Fruit fly (Drosophila melanogaster) whole organism, embryonic: ENCODE measurements around the gene CG3630.

ENCODE experiments used
- ATbp ChIP-seq: fragments of 200-800 bp; sonication (Bioruptor generic); optimal IDR thresholded peaks from 2 replicates; lab custom pipeline; 2017; ENCODE audit warnings: missing biosample characterization, mild to moderate bottlenecking, missing genetic modification characterization, missing genetic modification reagents
- Abd-B ChIP-seq: fragments of 200-800 bp; sonication (Bioruptor generic); optimal IDR thresholded peaks from 2 replicates; lab custom pipeline; 2018; ENCODE audit warnings: missing biosample characterization, mild to moderate bottlenecking, missing genetic modification characterization, moderate library complexity
- CG10565 ChIP-seq: fragments of 200-800 bp; sonication (Bioruptor generic); optimal IDR thresholded peaks from 3 replicates; lab custom pipeline; 2016; ENCODE audit warnings: missing biosample characterization, mild to moderate bottlenecking, missing genetic modification characterization
- CG10654 ChIP-seq: fragments of 200-800 bp; sonication (Bioruptor generic); optimal IDR thresholded peaks from 2 replicates; lab custom pipeline; 2016; ENCODE audit warnings: missing biosample characterization, missing genetic modification characterization
- CG11085 ChIP-seq: fragments of 200-800 bp; sonication (Bioruptor generic); IDR thresholded peaks from 2 replicates; pipeline ENCODE4 v1.3.6; 2022; ENCODE audit warnings: missing biosample characterization, missing genetic modification characterization
- CG12155 ChIP-seq: fragments of 200-800 bp; sonication (Bioruptor generic); optimal IDR thresholded peaks from 3 replicates; lab custom pipeline; 2016; ENCODE audit warnings: missing biosample characterization, missing genetic modification characterization
- CG14667 ChIP-seq: fragments of 200-800 bp; sonication (Bioruptor generic); IDR thresholded peaks from 2 replicates; pipeline ENCODE4 v1.3.6; 2022; ENCODE audit warnings: missing biosample characterization, missing genetic modification characterization
- CG15269 ChIP-seq: fragments of 200-800 bp; sonication (Bioruptor generic); optimal IDR thresholded peaks from 2 replicates; lab custom pipeline; 2018; ENCODE audit warnings: missing biosample characterization, mild to moderate bottlenecking, missing genetic modification characterization, moderate library complexity
- CG17568 ChIP-seq: fragments of 200-800 bp; sonication (Bioruptor generic); optimal IDR thresholded peaks from 2 replicates; lab custom pipeline; 2018; ENCODE audit warnings: missing biosample characterization, mild to moderate bottlenecking, missing genetic modification characterization, moderate library complexity
- CG30431 ChIP-seq: fragments of 200-800 bp; sonication (Bioruptor generic); optimal IDR thresholded peaks from 2 replicates; lab custom pipeline; 2017; ENCODE audit warnings: missing biosample characterization, missing genetic modification characterization
- CG3995 ChIP-seq: fragments of 200-800 bp; sonication (Bioruptor generic); optimal IDR thresholded peaks from 3 replicates; lab custom pipeline; 2016; ENCODE audit warnings: missing biosample characterization, missing genetic modification characterization
- CG4854 ChIP-seq: fragments of 200-800 bp; sonication (Bioruptor generic); optimal IDR thresholded peaks from 2 replicates; lab custom pipeline; 2016; ENCODE audit warnings: missing biosample characterization, missing genetic modification characterization, inconsistent platforms
- CG6765 ChIP-seq: fragments of 200-800 bp; sonication (Bioruptor generic); optimal IDR thresholded peaks from 3 replicates; lab custom pipeline; 2017; ENCODE audit warnings: missing biosample characterization, mild to moderate bottlenecking, missing genetic modification characterization
- CG6813 ChIP-seq: fragments of 200-800 bp; sonication (Bioruptor generic); optimal IDR thresholded peaks from 2 replicates; lab custom pipeline; 2017; ENCODE audit warnings: missing biosample characterization, missing genetic modification characterization, mild to moderate bottlenecking, moderate library complexity, missing genetic modification reagents
- CG6854 ChIP-seq: fragments of 200-800 bp; sonication (Bioruptor generic); optimal IDR thresholded peaks from 3 replicates; lab custom pipeline; 2017; ENCODE audit warnings: missing biosample characterization, mild to moderate bottlenecking, missing genetic modification characterization
- CG7372 ChIP-seq: fragments of 200-800 bp; sonication (Bioruptor generic); IDR thresholded peaks from 2 replicates; pipeline ENCODE4 v1.3.6; 2022; ENCODE audit warnings: missing biosample characterization, missing genetic modification characterization
- CG7928 ChIP-seq: fragments of 200-800 bp; sonication (Bioruptor generic); optimal IDR thresholded peaks from 2 replicates; lab custom pipeline; 2017; ENCODE audit warnings: missing biosample characterization, mild to moderate bottlenecking, missing genetic modification characterization
- CG9797 ChIP-seq: fragments of 200-800 bp; sonication (Bioruptor generic); optimal IDR thresholded peaks from 3 replicates; lab custom pipeline; 2018; ENCODE audit warnings: missing biosample characterization, mild to moderate bottlenecking, missing genetic modification characterization
- CG9817 ChIP-seq: fragments of 200-800 bp; sonication (Bioruptor generic); optimal IDR thresholded peaks from 2 replicates; lab custom pipeline; 2018; ENCODE audit warnings: missing biosample characterization, mild to moderate bottlenecking, missing genetic modification characterization, moderate library complexity
- CTCF ChIP-seq: fragments of 200-800 bp; sonication (Bioruptor generic); optimal IDR thresholded peaks from 2 replicates; lab custom pipeline; 2017; ENCODE audit warnings: missing biosample characterization, mild to moderate bottlenecking, missing genetic modification characterization, moderate library complexity
- Chrac-16 ChIP-seq: fragments of 200-800 bp; sonication (Bioruptor generic); optimal IDR thresholded peaks from 3 replicates; lab custom pipeline; 2016; ENCODE audit warnings: missing biosample characterization, missing genetic modification characterization
- D ChIP-seq, 2 experiments: fragments of 200-800 bp in 1 of 2; fragments of >200 bp in 1 of 2; sonication (Bioruptor generic) in 1 of 2; optimal IDR thresholded peaks; 2 replicates in 1 of 2; 3 replicates in 1 of 2; lab custom pipeline; 2017; ENCODE audit warnings: mild to moderate bottlenecking in 1 of 2, missing biosample characterization in 1 of 2, missing genetic modification characterization in 1 of 2, missing genetic modification reagents in 1 of 2
- Deaf1 ChIP-seq: fragments of 200-800 bp; optimal IDR thresholded peaks from 3 replicates; lab custom pipeline; 2019; ENCODE audit warnings: missing biosample characterization, mild to moderate bottlenecking, missing genetic modification characterization, moderate library complexity
- Gsc ChIP-seq: fragments of 200-800 bp; sonication (Bioruptor generic); IDR thresholded peaks from 2 replicates; pipeline ENCODE4 v1.3.6; 2022; ENCODE audit warnings: missing biosample characterization, missing genetic modification characterization
- H15 ChIP-seq: fragments of 200-800 bp; sonication (Bioruptor generic); IDR thresholded peaks from 3 replicates; pipeline ENCODE4 v1.3.6; 2022; ENCODE audit warnings: missing biosample characterization, missing genetic modification characterization
- Hey ChIP-seq: fragments of 200-800 bp; sonication (Bioruptor generic); optimal IDR thresholded peaks from 3 replicates; lab custom pipeline; 2018; ENCODE audit warnings: missing biosample characterization, mild to moderate bottlenecking, missing genetic modification characterization
- HmgD ChIP-seq: fragments of 200-800 bp; sonication (Bioruptor generic); optimal IDR thresholded peaks from 3 replicates; lab custom pipeline; 2016; ENCODE audit warnings: missing biosample characterization, missing genetic modification characterization
- Hr51 ChIP-seq, 2 experiments: fragments of 200-800 bp; sonication (Bioruptor generic); optimal IDR thresholded peaks; 2 replicates in 1 of 2; 3 replicates in 1 of 2; lab custom pipeline; 2016 to 2018; ENCODE audit warnings: missing biosample characterization in 2 of 2, missing genetic modification characterization in 2 of 2, mild to moderate bottlenecking in 1 of 2, moderate library complexity in 1 of 2
- Meics ChIP-seq: fragments of 200-800 bp; sonication (Bioruptor generic); optimal IDR thresholded peaks from 2 replicates; lab custom pipeline; 2017; ENCODE audit warnings: missing biosample characterization, mild to moderate bottlenecking, missing genetic modification characterization
- Mrtf ChIP-seq: fragments of 200-800 bp; sonication (Bioruptor generic); IDR thresholded peaks from 3 replicates; pipeline ENCODE4 v1.3.6; 2022; ENCODE audit warnings: missing biosample characterization, missing genetic modification characterization
- Myb ChIP-seq: fragments of 200-800 bp; sonication (Bioruptor generic); optimal IDR thresholded peaks from 2 replicates; lab custom pipeline; 2016; ENCODE audit warnings: missing biosample characterization, missing genetic modification characterization
- NC2α ChIP-seq: fragments of 200-800 bp; sonication (Bioruptor generic); optimal IDR thresholded peaks from 2 replicates; lab custom pipeline; 2016; ENCODE audit warnings: missing biosample characterization, missing genetic modification characterization
- Sry-β ChIP-seq: fragments of 200-800 bp; sonication (Bioruptor generic); optimal IDR thresholded peaks from 2 replicates; lab custom pipeline; 2018; ENCODE audit warnings: missing biosample characterization, mild to moderate bottlenecking, missing genetic modification characterization, moderate library complexity
- TFAM ChIP-seq: fragments of 200-800 bp; sonication (Bioruptor generic); optimal IDR thresholded peaks from 2 replicates; lab custom pipeline; 2017; ENCODE audit warnings: missing biosample characterization, missing genetic modification characterization, inconsistent platforms
- az2 ChIP-seq: fragments of 200-800 bp; sonication (Bioruptor generic); optimal IDR thresholded peaks from 3 replicates; lab custom pipeline; 2016; ENCODE audit warnings: missing biosample characterization, missing genetic modification characterization
- cad ChIP-seq: fragments of >200 bp; optimal IDR thresholded peaks from 2 replicates; lab custom pipeline; 2017; ENCODE audit warnings: missing biosample characterization, missing genetic modification characterization
- corto ChIP-seq: fragments of 200-800 bp; sonication (Bioruptor generic); optimal IDR thresholded peaks from 2 replicates; lab custom pipeline; 2016; ENCODE audit warnings: missing biosample characterization, mild to moderate bottlenecking, missing genetic modification characterization, moderate library complexity
- crol ChIP-seq: fragments of 200-800 bp; sonication (Bioruptor generic); IDR thresholded peaks from 2 replicates; pipeline ENCODE4 v1.3.6; 2022; ENCODE audit warnings: missing biosample characterization, missing genetic modification characterization
- dimm ChIP-seq: fragments of 200-800 bp; sonication (Bioruptor generic); IDR thresholded peaks from 2 replicates; pipeline ENCODE4 v1.3.6; 2022; ENCODE audit warnings: missing biosample characterization, missing genetic modification characterization
- dpn ChIP-seq, 2 experiments: fragments of 200-800 bp; sonication (Bioruptor generic); optimal IDR thresholded peaks; 3 replicates each; lab custom pipeline; 2016; ENCODE audit warnings: missing biosample characterization in 2 of 2, missing genetic modification characterization in 2 of 2
- dysf ChIP-seq: fragments of 200-800 bp; sonication (Bioruptor generic); IDR thresholded peaks from 3 replicates; pipeline ENCODE4 v1.3.6; 2022; ENCODE audit warnings: missing biosample characterization, missing genetic modification characterization
- inv ChIP-seq: fragments of 200-800 bp; sonication (Bioruptor generic); IDR thresholded peaks from 2 replicates; pipeline ENCODE4 v1.3.6; 2022; ENCODE audit warnings: missing biosample characterization, missing genetic modification characterization; ENCODE audit not compliant: partially characterized antibody
- lola ChIP-seq, 3 experiments: fragments of >200 bp in 2 of 3; fragments of 200-800 bp in 1 of 3; sonication (Bioruptor generic) in 1 of 3; optimal IDR thresholded peaks; 2 replicates each; lab custom pipeline; 2017 to 2019; ENCODE audit warnings: missing biosample characterization in 3 of 3, missing genetic modification characterization in 3 of 3, mild to moderate bottlenecking in 1 of 3, moderate library complexity in 1 of 3
- maf-S ChIP-seq: fragments of 200-800 bp; sonication (Bioruptor generic); optimal IDR thresholded peaks from 2 replicates; lab custom pipeline; 2016; ENCODE audit warnings: missing biosample characterization, missing genetic modification characterization
- pros ChIP-seq: fragments of 200-800 bp; sonication (Bioruptor generic); optimal IDR thresholded peaks from 3 replicates; lab custom pipeline; 2019; ENCODE audit warnings: missing biosample characterization, mild to moderate bottlenecking, missing genetic modification characterization, moderate library complexity
- zf30C ChIP-seq: fragments of 200-800 bp; sonication (Bioruptor generic); optimal IDR thresholded peaks from 3 replicates; lab custom pipeline; 2018; ENCODE audit warnings: missing biosample characterization, mild to moderate bottlenecking, missing genetic modification characterization

CG3630 gene

dm6 chrX:2123013-2123964, 38.7 kb upstream of the CG3630 start, which contains the start of gene ph-d (continued):
- TF ChIP-seq Gsc (GFP tag; lab: Robert Waterston, UW) (no peak), D (optimal IDR thresholded peaks at IDR 0.05; lab: Kevin White, UChicago) (peak; percentile 73), D (GFP tag; optimal IDR thresholded peaks at IDR 0.05; lab: Kevin White, UChicago) (peak; percentile 9), Myb (peak; percentile 9), Meics (GFP tag; lab: Kevin White, UChicago) (peak; percentile 62), TFAM (GFP tag; lab: Kevin White, UChicago) (no peak), pros (peak; percentile 100), Hey (tag; lab: Kevin White, UChicago) (peak; percentile 43), Abd-B (GFP tag; lab: Kevin White, UChicago) (no peak), CG10654 (GFP tag; lab: Kevin White, UChicago) (no peak), cad (no peak), CG3995 (GFP tag; lab: Kevin White, UChicago) (no peak), CG17568 (GFP tag; lab: Kevin White, UChicago) (peak; percentile 46), Hr51 (GFP tag; optimal IDR thresholded peaks at IDR 0.05; lab: Kevin White, UChicago) (peak; percentile 43 to 53), dysf (GFP tag; lab: Robert Waterston, UW) (peak; percentile 54; the same call in 2 of the 3 replicates), ATbp (GFP tag; lab: Kevin White, UChicago) (peak; percentile 48), CG4854 (GFP tag; lab: Kevin White, UChicago) (peak; percentile 14), CG6813 (GFP tag; lab: Kevin White, UChicago) (peak; percentile 13), az2 (GFP tag; lab: Kevin White, UChicago) (peak; percentile 40), CG30431 (GFP tag; lab: Kevin White, UChicago) (peak; percentile 38), NC2α (GFP tag; lab: Kevin White, UChicago) (no peak)

DNA sequence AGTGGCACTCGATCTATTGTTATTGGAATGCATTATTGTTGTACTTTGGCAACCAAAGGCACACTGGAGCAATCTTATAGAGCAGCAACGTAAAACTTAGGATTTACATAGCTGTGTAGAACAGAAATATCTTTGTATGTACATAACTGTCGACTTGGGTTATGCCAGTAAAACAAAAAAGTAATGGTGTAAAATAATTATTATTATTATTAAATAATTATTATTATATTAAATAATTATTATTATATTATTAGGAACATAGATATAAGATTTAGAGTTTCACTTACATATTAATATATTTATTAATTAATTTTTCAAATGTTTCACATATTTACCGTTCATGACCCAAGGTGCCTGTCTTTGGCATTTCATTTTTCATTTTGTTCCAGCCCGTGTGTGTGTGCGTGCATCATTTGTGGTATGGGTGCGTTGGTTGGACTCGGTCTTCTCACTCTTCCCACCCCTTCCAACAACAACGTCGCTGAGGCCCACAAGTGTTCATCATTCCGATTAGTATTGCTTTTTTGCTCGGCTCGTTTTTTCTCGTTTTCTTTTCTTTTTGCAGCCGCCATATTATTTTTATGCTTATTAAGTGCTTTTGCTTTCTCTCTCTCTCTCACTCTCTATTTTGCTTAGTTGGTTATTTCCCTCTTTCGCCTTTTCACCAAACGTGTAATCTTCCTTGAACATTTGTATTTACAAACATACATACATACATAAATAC, 37.9 kb upstream of the CG3630 start:
- peak; percentile 81 for TF ChIP-seq Deaf1 (tag; lab: Kevin White, UChicago)
- peak; percentile 96 for TF ChIP-seq CG9817
- TF ChIP-seq Sry-β, result peak; percentile 73
- peak; percentile 92 for TF ChIP-seq Chrac-16
- peak; percentile 91 for TF ChIP-seq CG12155 (GFP tag; lab: Kevin White, UChicago)
- peak; percentile 70 for TF ChIP-seq CTCF (GFP tag; lab: Kevin White, UChicago)
- TF ChIP-seq CG14667, result peak; percentile 87
- TF ChIP-seq CG7372 (GFP tag; lab: Robert Waterston, UW), result peak; percentile 94
- peak; percentile 97 for TF ChIP-seq CG6765 (GFP tag; lab: Kevin White, UChicago)
- no peak for TF ChIP-seq HmgD (GFP tag; lab: Kevin White, UChicago)
- TF ChIP-seq inv, result peak; percentile 29; the same call in 1 of the 2 replicates
- peak; percentile 80 for TF ChIP-seq CG10565
- TF ChIP-seq Mrtf (GFP tag; lab: Robert Waterston, UW), result peak; percentile 86
- TF ChIP-seq zf30C (GFP tag; lab: Kevin White, UChicago), result peak; percentile 35
- peak; percentile 90 for TF ChIP-seq H15
- TF ChIP-seq maf-S, result peak; percentile 59
- TF ChIP-seq CG7928 (GFP tag; lab: Kevin White, UChicago), result peak; percentile 68
- TF ChIP-seq CG6854 (GFP tag; lab: Kevin White, UChicago), result peak; percentile 98
- peak; percentile 94 for TF ChIP-seq crol
- TF ChIP-seq dpn (GFP tag; optimal IDR thresholded peaks at IDR 0.05; lab: Kevin White, UChicago), result peak; percentile 79 to 95
- TF ChIP-seq CG15269 (tag; lab: Kevin White, UChicago), result peak; percentile 97
- peak in 1 of 3 experiments; percentile 99 for TF ChIP-seq lola (GFP tag; optimal IDR thresholded peaks at IDR 0.05; lab: Kevin White, UChicago)
- peak; percentile 85 for TF ChIP-seq dimm (GFP tag; lab: Robert Waterston, UW)
- TF ChIP-seq corto, result peak; percentile 81
- peak; percentile 85 for TF ChIP-seq CG11085 (GFP tag; lab: Robert Waterston, UW)
- TF ChIP-seq CG9797, result no peak
